Worm (Caenorhabditis elegans): ENCODE data around the gene idi-1.

Gene idi-1

DNA sequence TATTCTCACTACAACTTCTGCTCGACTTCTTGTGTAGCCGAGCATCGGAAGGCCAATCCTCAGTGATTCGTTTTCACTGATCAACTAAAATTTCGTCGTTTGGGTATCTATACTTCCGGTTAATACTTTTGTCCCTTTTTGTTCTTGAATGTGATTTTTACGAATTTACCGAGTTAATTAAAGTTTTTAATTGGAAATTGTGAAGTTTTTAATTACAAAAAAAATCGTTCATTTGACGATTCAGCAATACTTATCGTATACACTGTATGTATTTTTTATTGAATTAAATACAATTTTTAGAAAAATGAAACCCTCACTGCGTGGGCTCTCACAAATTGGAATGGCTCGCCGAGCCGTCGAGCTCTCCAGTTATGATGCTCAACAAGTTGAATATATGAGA, at the start of gene idi-1:
TSS of gene idi-1 (plus strand) at position 301 of the 400 bp plus-strand sequence.
- TF ChIP-seq W03F9.2 (tag; optimal IDR thresholded peaks at IDR 0.05) = no peak
- no peak for TF ChIP-seq him-1 (tag; optimal IDR thresholded peaks at IDR 0.05)
- no peak for TF ChIP-seq dao-5 (tag; optimal IDR thresholded peaks at IDR 0.05)

DNA sequence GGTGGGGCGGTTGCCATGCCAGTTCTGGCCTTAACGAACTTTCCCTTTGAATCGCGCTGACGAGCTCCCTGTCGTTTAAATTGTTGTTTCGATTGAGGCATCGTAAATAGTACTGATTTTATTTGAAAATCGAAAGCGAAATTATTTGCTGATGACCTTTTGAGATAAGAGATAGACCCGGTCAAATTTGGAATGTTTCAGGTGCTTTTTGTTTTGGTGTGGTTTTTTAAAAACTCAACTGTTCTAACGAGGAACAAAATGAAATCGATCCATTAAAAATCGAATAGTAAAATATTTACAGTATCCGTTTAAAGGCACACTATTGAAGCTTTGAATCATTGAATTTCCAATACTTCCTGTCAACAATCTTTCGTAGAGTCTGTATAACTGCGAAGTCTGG, 48.7 kb upstream of the idi-1 start, which contains the start of gene K12H4.6:
TSS of gene K12H4.6 (minus strand) at position 101 of the 400 bp plus-strand sequence.
- TF ChIP-seq dao-5 (tag; optimal IDR thresholded peaks at IDR 0.05) = no peak
- TF ChIP-seq him-1 (tag; optimal IDR thresholded peaks at IDR 0.05) = no peak
- TF ChIP-seq W03F9.2 (tag; optimal IDR thresholded peaks at IDR 0.05) = no peak

DNA sequence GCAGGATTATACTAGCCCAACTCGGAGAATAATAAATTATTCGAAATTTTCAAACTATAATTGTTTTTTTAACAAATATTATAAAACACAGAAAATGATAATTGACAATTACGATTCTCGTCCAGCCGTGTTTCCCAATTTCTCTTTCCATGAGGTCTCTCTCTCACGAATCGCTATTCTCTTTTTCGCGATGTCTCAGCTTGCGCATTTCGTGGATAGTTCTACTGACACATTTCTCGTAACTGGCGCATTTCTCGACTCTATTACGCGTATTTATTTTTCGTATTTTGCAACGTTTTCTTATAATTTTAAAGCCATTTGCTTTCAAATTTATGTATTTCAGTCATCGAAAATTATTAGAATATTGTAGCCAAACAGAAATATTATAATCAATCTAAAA, 47.7 kb upstream of the idi-1 start:
- peak; percentile 98 for TF ChIP-seq W03F9.2 (tag; optimal IDR thresholded peaks at IDR 0.05)
- peak; percentile 97 for TF ChIP-seq him-1 (tag; optimal IDR thresholded peaks at IDR 0.05)
- peak; percentile 65 for TF ChIP-seq dao-5 (tag; optimal IDR thresholded peaks at IDR 0.05)

DNA sequence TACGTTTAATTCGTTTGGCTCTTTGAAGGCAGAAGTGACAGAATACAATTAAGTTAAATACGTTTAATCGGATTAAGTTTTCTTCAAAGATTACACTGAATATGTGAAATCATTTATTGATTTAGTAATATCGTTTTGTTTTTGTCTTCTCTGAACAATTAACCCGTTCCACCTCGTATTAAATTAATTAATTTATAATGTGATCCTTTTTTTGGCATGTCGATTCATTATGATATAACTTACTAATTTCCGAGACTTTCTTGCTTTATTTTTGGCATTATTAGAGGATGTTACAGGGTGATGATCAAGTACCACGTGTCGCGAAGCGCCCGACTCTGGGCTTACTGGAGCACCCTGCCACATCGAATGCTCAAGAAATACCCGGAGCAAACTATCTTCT, 47.3 kb upstream of the idi-1 start, which contains the start of gene K12H4.5:
TSS of gene K12H4.5 (plus strand) at position 301 of the 400 bp plus-strand sequence.
- TF ChIP-seq dao-5 (tag; optimal IDR thresholded peaks at IDR 0.05) (no peak), him-1 (tag; optimal IDR thresholded peaks at IDR 0.05) (no peak)

DNA sequence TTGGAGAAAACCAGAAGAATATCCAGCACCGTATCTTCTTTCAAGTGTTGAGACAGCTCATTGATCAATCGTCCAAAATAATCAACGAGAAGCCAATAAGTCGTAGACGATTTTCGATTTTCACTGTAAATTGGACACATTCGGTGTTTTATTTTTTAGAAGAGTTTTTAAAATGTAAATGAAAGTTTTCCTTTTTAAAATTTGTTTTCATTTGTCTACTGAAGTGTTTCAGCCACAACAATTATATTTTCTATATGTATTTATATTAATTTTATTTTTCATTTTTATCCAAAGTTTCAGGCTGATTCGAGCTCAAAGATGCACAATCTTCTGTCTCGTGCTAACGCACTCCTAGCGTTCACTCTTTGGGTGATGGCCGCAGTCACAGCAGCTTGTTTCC, 46.8 kb upstream of the idi-1 start, which contains the start of gene spcs-3:
TSS of gene spcs-3 (plus strand) at position 301 of the 400 bp plus-strand sequence.
- TF ChIP-seq dao-5 (tag; optimal IDR thresholded peaks at IDR 0.05) = no peak
- no peak for TF ChIP-seq W03F9.2 (tag; optimal IDR thresholded peaks at IDR 0.05)
- TF ChIP-seq him-1 (tag; optimal IDR thresholded peaks at IDR 0.05) = no peak

DNA sequence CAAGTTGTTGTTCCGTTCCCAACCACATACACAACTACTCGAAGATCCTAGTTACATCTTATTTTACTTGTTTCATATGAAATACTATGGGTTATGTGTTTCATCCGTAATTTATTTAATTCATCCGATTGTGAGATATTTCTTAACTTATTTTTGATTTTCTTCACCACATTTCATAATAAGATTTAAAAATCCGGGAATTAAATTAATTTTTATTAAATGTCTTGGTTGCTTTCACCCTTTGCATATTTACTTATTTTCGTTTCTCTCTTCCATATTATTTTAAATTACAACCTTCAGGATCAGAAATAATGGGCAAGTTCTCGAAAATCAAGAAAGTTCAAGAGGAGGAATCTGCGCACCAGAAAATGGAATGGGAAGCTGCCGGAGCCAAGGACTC, 45.8 kb upstream of the idi-1 start, which contains the start of gene K12H4.3:
TSS of gene K12H4.3 (plus strand) at position 301 of the 400 bp plus-strand sequence.
- TF ChIP-seq W03F9.2 (tag; optimal IDR thresholded peaks at IDR 0.05) = no peak
- no peak for TF ChIP-seq dao-5 (tag; optimal IDR thresholded peaks at IDR 0.05)
- no peak for TF ChIP-seq him-1 (tag; optimal IDR thresholded peaks at IDR 0.05)

DNA sequence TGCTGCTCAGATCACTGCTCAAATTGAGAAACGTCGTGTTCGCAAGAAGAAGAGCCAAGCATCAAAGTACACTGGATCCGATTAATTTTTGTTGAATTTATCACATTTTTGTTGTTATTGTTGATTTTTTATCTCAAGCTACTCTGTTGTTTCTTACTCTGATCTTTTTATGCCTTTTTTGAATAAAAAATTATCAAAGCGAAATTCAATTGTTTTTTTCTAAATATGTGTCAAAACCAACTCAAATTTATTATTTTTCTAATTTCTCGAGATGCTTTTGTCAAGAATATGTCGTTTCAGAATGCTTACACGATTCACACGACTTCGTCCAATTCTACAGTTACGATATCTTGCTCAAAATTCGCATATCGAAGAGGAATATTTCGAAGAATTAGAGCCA, 44.1 kb upstream of the idi-1 start, which contains the start of gene K12H4.2:
TSS of gene K12H4.2 (plus strand) at position 301 of the 400 bp plus-strand sequence.
- TF ChIP-seq W03F9.2 (tag; optimal IDR thresholded peaks at IDR 0.05) = no peak
- no peak for TF ChIP-seq him-1 (tag; optimal IDR thresholded peaks at IDR 0.05)
- TF ChIP-seq dao-5 (tag; optimal IDR thresholded peaks at IDR 0.05) = no peak

DNA sequence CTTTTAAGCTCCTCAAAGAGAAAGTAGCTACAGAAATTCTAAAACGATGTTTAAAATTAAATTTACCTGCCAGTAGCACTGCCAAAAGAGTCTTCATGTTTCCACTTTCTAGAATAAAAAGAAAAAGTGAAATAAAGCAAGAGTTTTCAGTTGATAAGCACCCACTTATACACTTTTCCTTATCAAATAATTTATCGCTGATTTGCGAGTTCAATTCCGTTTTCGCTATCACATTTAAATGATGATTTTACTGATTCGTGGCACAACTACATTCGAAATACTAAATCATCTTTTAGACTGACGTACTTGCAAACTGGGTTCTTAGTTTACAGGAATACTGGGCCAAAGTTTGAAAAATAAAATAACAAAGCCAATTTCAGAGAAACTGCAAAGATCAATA, 40.6 kb upstream of the idi-1 start, which contains the start of gene K12H4.7:
TSS of gene K12H4.7 (minus strand) at position 138 of the 400 bp plus-strand sequence.
- no peak for TF ChIP-seq him-1 (tag; optimal IDR thresholded peaks at IDR 0.05)
- TF ChIP-seq dao-5 (tag; optimal IDR thresholded peaks at IDR 0.05) = no peak
- TF ChIP-seq W03F9.2 (tag; optimal IDR thresholded peaks at IDR 0.05) = no peak

DNA sequence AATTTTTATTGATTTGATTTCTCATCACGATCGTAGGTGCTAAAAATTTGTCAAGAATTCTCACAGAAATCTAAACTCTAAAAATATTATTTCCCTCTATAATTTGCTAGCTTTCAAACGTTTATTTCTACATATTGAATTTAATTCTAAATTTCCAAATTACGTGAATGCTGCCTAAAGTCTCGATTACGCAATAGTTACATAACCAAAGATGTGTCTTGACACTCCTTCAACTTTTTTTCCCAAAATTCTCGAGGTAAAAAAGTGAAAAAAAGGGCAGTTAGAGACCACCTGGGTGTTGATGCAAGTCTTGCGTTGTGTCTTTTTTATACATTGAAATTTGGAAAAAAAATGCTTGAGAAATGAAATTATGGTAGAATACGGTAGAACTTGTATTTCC, 39.7 kb upstream of the idi-1 start:
- TF ChIP-seq him-1 (tag; optimal IDR thresholded peaks at IDR 0.05) (no peak), W03F9.2 (tag; optimal IDR thresholded peaks at IDR 0.05) (no peak), dao-5 (tag; optimal IDR thresholded peaks at IDR 0.05) (no peak)

DNA sequence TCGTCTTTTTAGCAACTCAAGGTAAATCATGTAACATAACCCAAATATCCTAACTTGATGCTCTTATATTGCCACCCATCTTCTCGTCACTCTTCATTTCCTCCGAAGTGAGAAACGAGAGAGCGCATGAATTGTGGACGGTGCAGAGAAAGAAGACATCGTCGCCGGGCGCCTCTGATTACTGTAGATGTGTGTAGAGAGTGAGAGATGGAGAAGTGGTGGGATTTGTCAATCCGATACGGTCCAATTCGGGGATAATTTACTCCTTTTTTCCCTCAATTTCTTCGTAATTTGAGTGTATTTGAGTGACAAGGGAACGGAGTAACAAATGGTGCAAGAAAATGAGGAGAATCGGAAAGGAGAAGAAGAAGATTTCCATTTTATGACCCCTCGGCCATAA, 30.4 kb upstream of the idi-1 start:
- TF ChIP-seq him-1 (tag; optimal IDR thresholded peaks at IDR 0.05) = no peak
- TF ChIP-seq dao-5 (tag; optimal IDR thresholded peaks at IDR 0.05) = no peak
- no peak for TF ChIP-seq W03F9.2 (tag; optimal IDR thresholded peaks at IDR 0.05)

DNA sequence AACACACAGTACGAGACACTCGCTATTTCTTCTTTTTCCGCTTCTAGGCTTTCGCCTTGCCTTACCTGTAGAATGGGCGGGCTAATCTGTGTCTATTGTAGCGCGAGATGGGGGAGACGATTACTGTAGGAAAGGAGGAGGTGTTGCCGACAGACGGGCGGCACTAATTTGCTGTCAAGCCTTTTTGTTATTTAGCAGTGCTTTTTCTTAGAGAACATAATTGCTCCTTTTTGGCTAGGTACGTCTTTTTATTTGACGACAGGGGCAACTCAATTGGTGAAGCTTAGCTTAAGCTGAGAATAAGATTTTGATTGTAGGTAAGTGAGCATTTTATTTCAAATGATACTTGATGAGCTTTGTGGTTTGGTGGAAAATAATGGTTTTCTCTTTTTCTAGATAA, 27.8 kb upstream of the idi-1 start:
- TF ChIP-seq W03F9.2 (tag; optimal IDR thresholded peaks at IDR 0.05) (no peak), him-1 (tag; optimal IDR thresholded peaks at IDR 0.05) (no peak), dao-5 (tag; optimal IDR thresholded peaks at IDR 0.05) (no peak)

DNA sequence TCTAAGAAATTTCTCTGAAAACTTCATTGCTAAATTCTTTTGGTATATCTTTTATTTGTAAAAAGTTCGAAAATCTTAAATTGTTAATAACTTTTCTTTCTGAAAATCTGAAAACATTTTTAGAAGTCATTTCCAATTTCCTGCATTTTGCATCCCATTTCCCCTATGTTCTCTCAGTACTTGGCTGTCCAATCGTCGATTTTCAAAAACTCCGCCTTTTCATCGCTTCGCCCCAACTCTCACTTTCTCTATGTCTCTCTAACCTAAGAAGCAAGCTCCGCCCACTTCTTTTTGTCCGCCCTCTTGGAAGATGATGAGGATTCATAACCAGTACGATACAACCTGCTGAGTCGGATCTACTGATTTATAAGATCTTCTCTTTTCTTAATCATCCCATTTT, 26.4 kb upstream of the idi-1 start:
- no peak for TF ChIP-seq dao-5 (tag; optimal IDR thresholded peaks at IDR 0.05)
- TF ChIP-seq W03F9.2 (tag; optimal IDR thresholded peaks at IDR 0.05) = no peak
- TF ChIP-seq him-1 (tag; optimal IDR thresholded peaks at IDR 0.05) = no peak

DNA sequence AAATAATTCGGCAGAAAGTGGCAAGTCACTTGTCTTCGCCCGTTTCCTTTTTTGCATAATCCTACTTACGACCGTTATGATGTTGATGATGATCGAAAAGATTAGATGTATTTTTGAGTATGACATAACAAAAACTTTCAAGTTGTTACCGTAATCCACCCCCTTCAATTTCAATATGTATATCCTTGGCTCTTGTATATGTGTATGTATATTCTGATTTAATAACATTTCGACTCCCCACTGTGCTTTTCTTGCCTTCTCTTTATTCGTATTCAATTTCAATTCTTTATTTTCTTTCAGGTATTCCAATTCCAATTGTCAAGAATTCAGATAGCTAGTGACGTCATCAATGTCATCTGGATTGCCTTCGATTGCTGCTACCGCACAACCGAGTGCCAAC, 24.5 kb upstream of the idi-1 start, which contains the start of gene pros-1:
TSS of gene pros-1 (plus strand) at position 301 of the 400 bp plus-strand sequence.
- no peak for TF ChIP-seq dao-5 (tag; optimal IDR thresholded peaks at IDR 0.05)
- TF ChIP-seq him-1 (tag; optimal IDR thresholded peaks at IDR 0.05) = no peak
- TF ChIP-seq W03F9.2 (tag; optimal IDR thresholded peaks at IDR 0.05) = no peak

DNA sequence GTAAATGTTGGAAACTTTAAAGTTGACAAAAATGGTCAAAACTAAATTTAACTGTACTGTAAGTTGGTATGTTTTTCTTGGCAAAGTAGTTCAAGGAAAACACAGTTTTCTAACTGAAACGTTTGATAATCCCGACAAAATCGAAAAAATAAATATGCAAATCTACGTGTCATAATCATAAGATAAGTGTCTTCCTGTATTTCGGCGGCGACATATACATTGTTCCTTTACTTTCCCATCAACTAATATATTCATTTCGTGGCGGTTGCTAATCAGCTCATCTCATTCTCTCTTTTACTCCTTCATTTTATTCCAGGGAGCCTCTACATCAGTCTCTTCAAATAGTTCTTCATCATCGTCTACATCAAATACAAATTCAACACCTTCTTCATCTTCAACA, 23.7 kb upstream of the idi-1 start:
- no peak for TF ChIP-seq W03F9.2 (tag; optimal IDR thresholded peaks at IDR 0.05)
- TF ChIP-seq him-1 (tag; optimal IDR thresholded peaks at IDR 0.05) = no peak
- no peak for TF ChIP-seq dao-5 (tag; optimal IDR thresholded peaks at IDR 0.05)

DNA sequence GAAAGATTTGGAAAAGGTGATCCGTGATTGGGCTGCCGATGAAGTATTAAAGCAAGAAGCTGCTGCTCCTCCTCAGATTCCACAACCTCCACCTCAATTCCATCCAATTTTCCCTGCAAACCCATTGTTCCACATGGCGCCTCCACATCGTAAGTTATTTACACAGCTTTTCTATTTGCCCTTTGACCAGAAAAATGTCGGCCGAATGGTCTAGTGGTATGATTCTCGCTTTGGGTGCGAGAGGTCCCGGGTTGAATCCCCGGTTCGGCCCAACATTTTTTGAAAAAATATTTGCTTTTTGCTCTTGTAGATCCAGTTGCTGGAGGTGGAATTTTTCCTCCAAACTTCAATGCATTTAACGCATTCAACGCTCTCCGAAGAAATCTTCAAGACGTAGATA, 22.3 kb upstream of the idi-1 start:
- no peak for TF ChIP-seq dao-5 (tag; optimal IDR thresholded peaks at IDR 0.05)
- no peak for TF ChIP-seq him-1 (tag; optimal IDR thresholded peaks at IDR 0.05)
- TF ChIP-seq W03F9.2 (tag; optimal IDR thresholded peaks at IDR 0.05) = no peak

Measured in whole organism, L4/young adult.